Worm (Caenorhabditis elegans): ENCODE measurements around the gene evl-20.

DNA sequence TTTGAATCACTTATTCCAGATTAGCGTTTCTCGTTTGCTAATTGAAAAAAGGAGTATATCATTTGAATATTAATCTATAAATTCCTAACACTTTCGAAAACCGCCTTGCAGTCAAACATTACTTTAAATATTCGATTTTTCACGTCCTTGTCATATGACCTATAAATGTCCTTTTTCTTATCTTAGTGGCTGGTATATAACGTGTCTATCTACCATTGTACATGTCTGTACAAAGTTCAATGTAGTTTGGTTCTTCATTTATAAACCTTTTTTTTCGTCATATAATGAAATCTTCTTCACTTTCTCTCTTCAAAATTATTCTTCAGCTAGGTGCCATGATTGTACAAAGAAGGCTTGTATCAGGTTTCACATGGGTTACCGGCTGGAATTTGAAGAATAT lies 41.5 kb downstream of the evl-20 start, which contains the start of gene gbh-2:
- TF ChIP-seq aly-2 (tag; optimal IDR thresholded peaks at IDR 0.05), result no peak
- TF ChIP-seq nhr-12 (tag; optimal IDR thresholded peaks at IDR 0.05), result no peak
- peak; percentile 63 for TF ChIP-seq nhr-25 (tag; optimal IDR thresholded peaks at IDR 0.05)
- TF ChIP-seq nhr-28 (tag; optimal IDR thresholded peaks at IDR 0.05), result no peak
- TF ChIP-seq sea-2 (GFP tag; optimal IDR thresholded peaks at IDR 0.05), result no peak
- peak; percentile 9 for TF ChIP-seq snpc-4 (tag; optimal IDR thresholded peaks at IDR 0.05)
- no peak for TF ChIP-seq daf-12 (tag; optimal IDR thresholded peaks at IDR 0.05)

Data from whole organism, L3 larva.